Fruit fly (Drosophila melanogaster) Kc167 (cell line): ENCODE data around the gene anchor.

ENCODE experiments used
- Myc ChIP-seq: fragments of >200 bp; optimal IDR thresholded peaks from 2 replicates; lab custom pipeline; 2017; ENCODE audit warnings: missing external identifiers
- Sin3A ChIP-seq: fragments of >200 bp; optimal IDR thresholded peaks from 2 replicates; lab custom pipeline; 2018; ENCODE audit warnings: missing external identifiers
- h ChIP-seq: fragments of >200 bp; optimal IDR thresholded peaks from 3 replicates; lab custom pipeline; 2018; ENCODE audit warnings: missing external identifiers
- insv ChIP-seq: fragments of >200 bp; optimal IDR thresholded peaks from 3 replicates; lab custom pipeline; 2018; ENCODE audit warnings: missing external identifiers
- psq ChIP-seq: fragments of >200 bp; optimal IDR thresholded peaks from 2 replicates; lab custom pipeline; 2017; ENCODE audit warnings: missing external identifiers
- ttk ChIP-seq: sonication (Bioruptor generic); optimal IDR thresholded peaks from 2 replicates; lab custom pipeline; 2017; ENCODE audit warnings: missing external identifiers

The anchor gene

DNA sequence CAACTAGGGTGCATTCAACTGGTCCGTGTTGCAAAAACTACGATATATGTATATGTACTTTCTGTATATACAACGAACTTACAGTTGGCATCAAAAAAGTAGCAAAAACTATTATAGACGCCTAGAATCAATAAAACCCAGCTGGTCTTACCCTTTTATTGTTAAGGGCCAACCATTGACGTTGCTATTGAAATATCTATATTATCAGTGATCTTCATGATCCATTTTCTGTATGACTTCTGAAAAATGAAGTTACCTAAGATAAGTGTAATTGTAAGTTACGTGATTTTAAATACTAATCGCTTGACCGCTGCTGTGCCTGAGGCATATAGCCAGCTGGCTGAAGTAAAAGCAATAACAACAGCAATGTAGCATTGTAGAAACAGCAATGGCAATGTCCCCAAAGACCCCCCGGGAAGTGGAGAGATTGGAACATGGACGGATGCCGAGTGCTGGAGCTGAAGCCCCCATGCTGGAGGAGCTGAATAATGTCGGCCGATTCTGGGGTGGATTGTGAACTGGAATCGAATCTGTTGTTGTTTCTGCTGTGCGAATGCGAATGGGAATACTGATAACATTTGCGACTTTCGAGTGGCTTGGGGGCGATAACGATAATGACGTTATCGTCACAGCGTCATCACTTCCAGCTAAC lies 36.2 kb downstream of the anchor start:
- TF ChIP-seq psq (lab: Kevin White, UChicago) (no peak), insv (lab: Kevin White, UChicago) (no peak), Myc (no peak), h (lab: Kevin White, UChicago) (no peak), ttk (lab: Kevin White, UChicago) (no peak), Sin3A (lab: Kevin White, UChicago) (no peak)

DNA sequence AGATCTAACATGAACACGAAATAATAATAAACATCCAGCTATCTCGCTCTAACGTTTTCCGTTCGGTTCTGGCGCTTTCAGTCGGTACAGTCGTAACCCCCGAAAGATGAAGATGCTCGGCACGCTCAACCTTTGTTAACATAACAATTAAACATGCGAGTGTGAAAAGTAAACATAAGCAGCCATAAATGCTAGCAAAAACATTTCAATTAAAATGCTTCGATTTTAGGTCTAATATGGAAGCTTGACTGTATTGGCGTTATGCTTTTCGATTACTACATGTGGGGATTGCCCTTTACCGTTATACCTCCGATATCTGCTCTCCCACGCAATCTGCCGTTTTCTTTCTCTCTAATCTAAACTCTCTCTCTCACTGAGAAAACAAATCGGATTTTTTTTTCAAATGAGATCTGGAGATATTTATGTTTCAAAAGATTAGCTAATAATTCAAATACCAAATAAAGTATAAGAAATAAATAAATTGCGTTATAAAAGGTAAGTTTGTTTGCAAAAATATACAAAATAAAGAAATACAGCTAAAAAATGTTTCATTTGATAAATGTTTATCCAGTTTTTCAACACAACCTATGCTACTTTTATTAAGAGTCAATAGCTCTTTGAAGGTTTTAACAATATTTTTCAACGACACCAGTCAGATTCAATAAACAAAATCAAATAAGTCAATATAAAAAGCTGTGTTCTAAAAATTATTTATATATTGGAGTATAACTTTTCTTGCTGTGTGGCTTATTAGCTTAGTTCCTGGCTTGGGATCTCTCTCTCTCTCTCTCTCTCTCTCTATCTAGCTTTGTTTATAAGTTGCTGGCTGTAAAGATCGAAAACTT lies 37.0 kb downstream of the anchor start:
- TF ChIP-seq h (lab: Kevin White, UChicago): no peak
- no peak for TF ChIP-seq psq (lab: Kevin White, UChicago)
- no peak for TF ChIP-seq Sin3A (lab: Kevin White, UChicago)
- TF ChIP-seq insv (lab: Kevin White, UChicago): no peak
- TF ChIP-seq ttk (lab: Kevin White, UChicago): no peak
- TF ChIP-seq Myc: no peak

DNA sequence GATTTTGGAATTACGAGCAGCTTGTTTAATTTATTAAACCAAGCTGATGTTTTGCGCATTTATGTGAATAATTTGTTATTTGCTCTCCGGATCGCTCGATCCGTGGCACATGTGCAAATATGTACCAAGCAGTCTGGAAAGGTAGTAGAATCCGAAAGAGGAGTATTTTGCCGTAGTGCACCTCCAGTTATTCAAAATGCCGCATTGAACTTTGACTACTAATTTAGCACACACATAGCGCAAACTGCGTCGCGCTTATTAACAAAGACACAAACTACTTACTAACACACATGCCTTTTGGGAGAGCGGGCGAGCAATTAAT lies 37.6 kb downstream of the anchor start:
- no peak for TF ChIP-seq h (lab: Kevin White, UChicago)
- no peak for TF ChIP-seq Sin3A (lab: Kevin White, UChicago)
- no peak for TF ChIP-seq Myc
- TF ChIP-seq ttk (lab: Kevin White, UChicago): no peak
- TF ChIP-seq psq (lab: Kevin White, UChicago): no peak
- no peak for TF ChIP-seq insv (lab: Kevin White, UChicago)

DNA sequence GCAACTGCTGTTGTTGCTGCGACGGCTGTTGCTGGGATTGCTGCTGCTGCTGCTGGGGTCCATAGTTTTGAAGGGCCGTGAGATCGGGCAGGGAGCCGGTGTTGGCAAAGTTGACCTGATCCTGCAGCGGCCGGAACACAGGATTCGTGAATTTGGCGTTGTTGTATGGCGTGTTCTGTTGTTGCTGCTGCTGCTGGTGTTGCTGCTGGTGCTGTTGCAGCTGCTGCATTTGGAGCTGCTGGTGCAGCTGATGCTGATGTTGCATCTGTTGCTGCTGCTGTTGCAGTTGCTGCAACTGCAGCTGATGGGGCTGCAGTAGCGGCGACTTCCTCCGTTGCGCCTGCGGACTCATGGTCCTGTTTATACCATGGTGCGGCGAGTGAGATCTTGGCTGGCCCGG lies 42.0 kb downstream of the anchor start:
- TF ChIP-seq insv (lab: Kevin White, UChicago) (no peak), Sin3A (lab: Kevin White, UChicago) (no peak), ttk (lab: Kevin White, UChicago) (no peak), h (lab: Kevin White, UChicago) (no peak), Myc (no peak), psq (lab: Kevin White, UChicago) (no peak)

DNA sequence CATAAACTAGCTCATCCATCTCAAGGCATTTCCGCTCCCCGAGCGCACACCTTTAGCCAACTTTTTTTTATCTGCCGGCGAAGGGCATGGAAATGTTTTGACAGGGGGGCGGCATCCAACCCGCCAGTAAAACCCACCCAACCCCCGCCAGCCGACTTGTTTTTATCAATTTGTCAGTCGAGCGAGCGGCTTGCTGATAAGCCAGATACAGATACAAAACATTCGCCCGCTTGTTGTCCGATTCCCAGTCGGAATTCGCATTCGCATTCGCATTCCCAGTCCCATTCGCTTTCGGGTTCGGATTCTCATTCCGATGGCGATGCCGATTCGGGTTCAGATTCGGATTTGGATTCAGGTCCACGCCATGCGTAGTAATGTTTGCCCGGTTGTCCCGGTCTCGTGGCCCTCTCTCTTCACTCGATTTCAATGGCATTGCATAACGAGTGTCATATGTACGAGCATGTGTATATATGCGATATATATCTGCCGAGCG lies 43.5 kb downstream of the anchor start:
- no peak for TF ChIP-seq h (lab: Kevin White, UChicago)
- no peak for TF ChIP-seq insv (lab: Kevin White, UChicago)
- no peak for TF ChIP-seq Sin3A (lab: Kevin White, UChicago)
- no peak for TF ChIP-seq Myc
- no peak for TF ChIP-seq ttk (lab: Kevin White, UChicago)
- no peak for TF ChIP-seq psq (lab: Kevin White, UChicago)

DNA sequence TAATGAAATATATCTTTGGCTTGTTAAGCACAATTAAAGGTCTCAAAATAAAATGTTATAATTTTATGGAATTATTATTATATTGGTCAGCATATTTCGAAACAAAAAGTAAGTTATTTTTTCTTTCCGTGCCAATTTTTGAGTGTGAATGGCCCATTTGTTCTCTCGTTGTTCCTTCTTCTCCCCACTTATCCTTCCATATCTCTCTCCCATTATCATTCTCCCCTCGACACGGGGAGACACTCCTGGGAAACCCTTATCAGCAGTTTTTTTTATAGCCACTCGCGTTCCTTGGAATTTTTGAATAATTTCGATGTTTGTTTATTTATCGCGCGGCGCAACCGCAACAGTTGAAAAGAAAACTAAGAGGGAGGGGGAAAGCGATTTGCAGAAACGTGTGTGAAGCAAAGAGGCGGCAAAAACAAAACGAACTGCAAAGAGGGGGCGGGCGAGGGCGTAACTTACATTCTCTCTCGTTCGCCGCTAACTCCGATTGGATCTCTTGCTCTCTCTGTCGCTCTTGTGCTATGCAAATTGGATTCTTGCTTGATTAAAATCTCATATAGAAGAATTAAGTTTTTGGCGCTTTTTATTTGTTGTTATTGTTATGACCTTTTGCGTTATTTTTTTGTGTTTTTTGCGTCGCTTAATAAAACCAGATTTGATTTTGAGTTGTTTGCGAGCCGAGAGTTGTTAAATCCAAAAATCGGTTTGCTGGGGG lies 46.2 kb downstream of the anchor start:
- TF ChIP-seq psq (lab: Kevin White, UChicago) (no peak), insv (lab: Kevin White, UChicago) (no peak), Myc (no peak), ttk (lab: Kevin White, UChicago) (no peak), h (lab: Kevin White, UChicago) (no peak), Sin3A (lab: Kevin White, UChicago) (no peak)

DNA sequence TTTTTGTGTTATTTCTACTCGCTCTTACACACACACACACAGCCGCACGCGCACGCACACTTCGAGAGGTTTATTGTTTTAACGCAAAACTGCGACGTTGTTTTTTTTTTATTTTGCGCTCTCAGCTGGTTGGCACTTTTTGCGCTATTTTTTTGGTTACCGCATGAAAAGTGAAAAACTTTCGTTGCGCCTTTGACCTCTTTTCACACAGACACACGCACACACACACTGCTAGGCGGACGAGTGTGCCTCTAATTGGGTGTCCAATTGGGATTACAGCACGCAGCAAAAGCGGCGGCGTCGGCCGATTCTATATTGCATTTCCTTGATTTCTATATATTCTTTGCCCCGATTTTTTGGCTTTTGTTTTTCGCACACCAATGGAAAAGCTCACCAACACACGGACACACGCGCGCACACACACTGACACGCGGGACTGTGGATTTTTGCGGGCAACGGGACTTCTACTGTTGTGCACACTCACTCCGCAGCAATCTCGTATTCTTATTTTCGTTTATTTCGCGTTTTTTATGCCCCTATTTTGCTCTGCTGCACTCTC lies 46.8 kb downstream of the anchor start:
- TF ChIP-seq h (lab: Kevin White, UChicago) (no peak), Myc (no peak), ttk (lab: Kevin White, UChicago) (no peak)

DNA sequence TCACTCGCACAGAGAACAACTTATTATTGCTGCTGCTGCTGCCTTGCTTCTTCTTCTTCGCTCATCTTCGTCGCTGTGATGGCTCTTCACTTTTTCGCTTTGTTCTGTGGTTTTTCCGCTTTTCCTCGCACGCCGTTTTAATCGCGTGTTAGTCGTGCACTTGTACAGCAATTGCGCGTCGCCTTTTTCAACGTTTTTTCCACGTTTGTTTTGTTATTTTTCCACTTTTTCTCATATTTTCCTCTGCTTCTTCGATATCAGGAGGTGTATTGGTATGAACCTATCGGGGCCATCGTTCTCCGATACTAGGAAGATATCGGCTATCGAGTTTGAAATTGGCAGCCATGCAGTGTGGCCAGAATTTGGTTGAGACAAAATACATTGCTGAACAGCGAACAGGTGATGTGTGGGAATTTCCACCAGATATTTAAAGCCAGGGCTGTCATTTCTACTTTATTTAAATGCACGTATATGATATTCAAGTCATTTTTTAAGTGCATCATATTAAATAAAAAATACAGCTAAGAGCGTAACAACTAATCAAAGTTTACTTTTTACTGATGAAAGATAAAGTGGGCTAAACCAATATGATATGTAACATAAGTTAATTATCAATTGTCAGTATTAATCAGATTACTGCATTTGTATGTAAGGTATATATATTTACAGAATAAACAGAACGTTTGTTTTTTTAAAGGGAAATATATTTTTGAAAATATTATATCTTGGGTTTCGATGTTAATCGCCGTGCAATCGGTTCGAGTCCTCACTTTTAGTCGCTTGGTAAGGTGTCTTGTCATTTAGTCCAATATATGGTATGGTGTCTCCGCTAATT lies 47.5 kb downstream of the anchor start, which contains the start of gene Crtc:
Gene Crtc, minus strand, starts transcription at position 290 of the 835 bp plus-strand sequence.
- TF ChIP-seq insv (lab: Kevin White, UChicago) (no peak), psq (lab: Kevin White, UChicago) (no peak), Myc (no peak), Sin3A (lab: Kevin White, UChicago) (no peak), h (lab: Kevin White, UChicago) (no peak), ttk (lab: Kevin White, UChicago) (no peak)

DNA sequence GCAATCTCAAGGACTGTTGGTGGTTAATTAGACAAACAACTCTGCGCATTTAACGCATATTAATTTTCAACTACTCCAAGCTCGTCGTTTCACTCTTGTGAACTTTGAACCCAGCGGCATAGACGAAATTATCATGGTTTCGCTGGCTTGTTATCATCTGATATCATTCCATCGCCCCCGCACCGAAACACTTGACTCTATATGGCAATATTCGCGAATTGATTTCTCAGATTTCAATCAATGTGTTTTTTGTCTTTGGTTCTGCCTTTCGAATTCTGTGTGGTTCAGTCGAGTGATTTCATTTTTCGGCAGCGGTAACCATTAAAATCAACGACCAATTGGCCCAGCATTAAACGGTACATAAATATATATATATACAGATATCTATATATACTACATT lies 49.7 kb downstream of the anchor start, which contains the start of gene CG34251:
Gene CG34251, plus strand, starts transcription at position 301 of the 400 bp plus-strand sequence.
- TF ChIP-seq insv (lab: Kevin White, UChicago) (no peak), h (lab: Kevin White, UChicago) (no peak), ttk (lab: Kevin White, UChicago) (no peak), Sin3A (lab: Kevin White, UChicago) (no peak), psq (lab: Kevin White, UChicago) (no peak), Myc (no peak)

DNA sequence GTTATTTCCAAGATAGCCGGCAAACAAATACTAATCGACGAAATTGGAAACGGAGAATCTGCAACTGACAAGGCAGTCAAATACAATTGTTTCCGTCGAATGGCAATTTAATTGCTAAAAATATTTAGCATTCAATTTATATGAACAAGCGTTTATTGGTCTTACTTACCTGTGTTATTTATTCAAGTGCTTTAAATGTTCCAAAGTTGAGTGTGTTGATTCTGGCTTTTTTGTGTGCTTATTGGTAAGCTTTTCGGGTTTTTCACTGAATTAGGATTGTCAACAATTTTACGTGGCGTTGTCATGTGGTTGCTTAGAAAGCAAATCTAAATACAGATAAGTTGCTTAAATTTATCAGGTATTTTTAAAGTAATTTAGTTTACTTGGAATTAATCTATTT lies 50.1 kb downstream of the anchor start:
- TF ChIP-seq psq (lab: Kevin White, UChicago): no peak
